Fruit fly (Drosophila melanogaster): ENCODE measurements around the gene NijC.

DNA sequence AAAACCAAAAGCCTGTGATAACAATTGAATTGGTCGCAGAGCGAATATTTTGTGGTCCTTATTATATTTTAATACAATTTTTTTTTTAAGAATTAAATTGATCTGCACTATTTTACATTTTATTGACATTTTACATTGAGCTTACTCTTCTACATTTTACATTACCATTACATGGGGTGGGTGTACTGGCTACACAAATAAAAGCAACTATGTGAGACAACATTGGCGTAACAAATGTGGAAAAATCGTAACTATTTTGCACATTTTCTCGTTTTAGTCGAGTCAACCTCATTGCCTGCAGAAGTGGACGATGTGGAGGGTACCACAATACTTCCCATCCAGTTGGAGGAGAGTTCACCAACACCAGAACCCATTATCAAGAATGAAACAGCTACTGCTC, 44.4 kb upstream of the NijC start:
- no peak for TF ChIP-seq Sin3A (optimal IDR thresholded peaks at IDR 0.05)
- no peak for TF ChIP-seq psq (optimal IDR thresholded peaks at IDR 0.05)
